Fruit fly (Drosophila melanogaster) S2 (cell line): ENCODE measurements around the gene CG31909.

Experiments
- CG8478 ChIP-seq: fragments of >200 bp; optimal IDR thresholded peaks from 2 replicates; lab custom pipeline; 2018
- CTCF ChIP-seq, 2 experiments: fragments of >200 bp; optimal IDR thresholded peaks; 2 replicates each; lab custom pipeline; 2018

dm6 chr2L:7293475-7294332 lies 36.4 kb downstream of the CG31909 start:
- TF ChIP-seq CTCF (optimal IDR thresholded peaks at IDR 0.05; lab: Kevin White, UChicago) = no peak
- TF ChIP-seq CG8478 (lab: Kevin White, UChicago) = no peak
